Fruit fly (Drosophila melanogaster): ENCODE measurements around the gene CG11608.

- no peak for TF ChIP-seq usp (GFP tag; optimal IDR thresholded peaks at IDR 0.05)
- TF ChIP-seq psq (optimal IDR thresholded peaks at IDR 0.05): no peak
These were observed 11.1 kb downstream of the CG11608 start for dm6 chr3R:12649099-12650029.
